Fruit fly (Drosophila melanogaster): Measurements from ENCODE around the gene verm.

dm6 chr3L:19699651-19700050 lies 4.6 kb upstream of the verm start:
- TF ChIP-seq mam (GFP tag; optimal IDR thresholded peaks at IDR 0.05) (no peak), MBD-R2 (GFP tag; IDR thresholded peaks at IDR 0.05) (no peak), CG1792 (GFP tag; optimal IDR thresholded peaks at IDR 0.05) (no peak), psq (GFP tag; optimal IDR thresholded peaks at IDR 0.05) (no peak), knrl (GFP tag; IDR thresholded peaks at IDR 0.05; ENCODE audit: partially characterized antibody) (no peak), ems (GFP tag; optimal IDR thresholded peaks at IDR 0.05) (no peak), MTF-1 (GFP tag; optimal IDR thresholded peaks at IDR 0.05; ENCODE audit: borderline replicate concordance) (no peak), Dp (GFP tag; optimal IDR thresholded peaks at IDR 0.05) (no peak), CG17385 (GFP tag; optimal IDR thresholded peaks at IDR 0.05) (no peak), sc (optimal IDR thresholded peaks at IDR 0.05) (no peak), sc (GFP tag; optimal IDR thresholded peaks at IDR 0.05) (no peak), Pdp1 (GFP tag; optimal IDR thresholded peaks at IDR 0.05) (peak in 1 of 2 experiments; percentile 2), cad (GFP tag; optimal IDR thresholded peaks at IDR 0.05) (no peak), CG4282 (GFP tag; optimal IDR thresholded peaks at IDR 0.05) (no peak), pan (optimal IDR thresholded peaks at IDR 0.05) (no peak), pan (GFP tag; optimal IDR thresholded peaks at IDR 0.05 in 1 of 2, IDR thresholded peaks at IDR 0.05 in 1 of 2) (no peak)

Data from whole organism, embryonic.